Fruit fly (Drosophila melanogaster): Measurements from ENCODE around the gene klu.
A peak's percentile ranks its signal among the peaks of the same experiment; 100 is the strongest.

klu gene

DNA sequence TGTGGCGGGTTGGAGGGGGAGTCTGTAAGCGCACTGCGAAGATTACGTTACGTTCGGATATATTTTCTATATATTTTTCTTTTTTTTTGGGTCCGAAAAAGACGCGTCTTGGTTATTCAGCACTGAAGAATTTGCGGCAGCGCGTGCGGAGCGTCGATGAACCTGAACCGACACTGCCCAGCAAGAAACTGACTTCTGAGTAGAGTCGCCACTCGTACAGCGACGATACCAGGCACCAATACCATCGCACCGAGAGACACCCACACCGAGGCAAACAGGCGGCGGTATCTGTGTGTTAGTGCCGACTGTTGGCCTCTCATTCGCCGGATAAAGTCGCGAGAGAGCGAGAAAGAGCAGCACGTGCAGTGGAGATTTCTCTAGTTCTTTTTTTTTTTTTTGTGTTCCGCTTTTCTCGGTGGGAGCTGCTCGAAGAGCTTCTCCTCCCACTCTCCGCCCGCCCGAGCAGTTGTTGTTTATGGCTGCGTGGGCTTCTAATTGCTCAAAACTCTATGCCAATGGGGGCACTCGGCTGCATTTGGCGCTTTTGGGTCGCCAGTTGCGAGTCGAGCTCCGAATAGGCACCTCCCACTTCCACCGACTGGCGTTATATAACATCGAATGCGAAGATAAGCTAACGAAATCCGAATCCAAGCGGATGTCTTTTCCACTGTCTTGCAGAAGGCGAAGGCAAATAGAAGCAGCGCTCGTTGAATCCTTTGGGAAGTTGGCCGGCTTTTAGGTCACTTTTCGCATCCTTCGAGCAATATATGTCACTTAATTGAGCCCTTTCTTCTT, at the start of gene klu:
klu (minus strand) TSS at position 189 of the 795 bp plus-strand sequence.
- TF ChIP-seq usp (GFP tag; optimal IDR thresholded peaks at IDR 0.05) (no peak), CG8478 (optimal IDR thresholded peaks at IDR 0.05) (peak; percentile 26), Dll (optimal IDR thresholded peaks at IDR 0.05) (peak; percentile 55)

DNA sequence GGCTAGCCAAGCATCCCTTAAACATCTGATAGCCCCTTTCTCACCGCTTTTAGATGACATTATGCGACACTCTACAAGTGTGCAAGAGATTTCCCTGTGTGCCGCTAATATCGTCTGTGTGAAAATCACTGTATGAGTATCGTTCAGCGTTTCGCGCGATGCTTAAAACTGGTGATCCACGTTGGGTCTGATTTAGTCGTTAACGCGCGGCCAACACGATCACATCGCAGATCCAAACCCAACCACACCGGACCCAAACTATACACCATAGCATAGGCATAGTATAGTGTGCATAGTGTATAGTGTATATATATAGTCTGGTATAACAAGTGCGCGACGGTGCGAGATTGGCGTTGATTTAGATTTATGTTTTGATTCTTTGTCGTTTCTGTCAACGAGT, 44.9 kb upstream of the klu start, which contains the start of gene CG7888:
CG7888 (plus strand) TSS at position 193 of the 400 bp plus-strand sequence.
- TF ChIP-seq psq (optimal IDR thresholded peaks at IDR 0.05), result no peak
- TF ChIP-seq pan (optimal IDR thresholded peaks at IDR 0.05), result no peak
- no peak for TF ChIP-seq EcR (GFP tag; optimal IDR thresholded peaks at IDR 0.05)
- TF ChIP-seq CG8478 (optimal IDR thresholded peaks at IDR 0.05), result no peak
- TF ChIP-seq Dll (optimal IDR thresholded peaks at IDR 0.05), result no peak
- no peak for TF ChIP-seq usp (GFP tag; optimal IDR thresholded peaks at IDR 0.05)

DNA sequence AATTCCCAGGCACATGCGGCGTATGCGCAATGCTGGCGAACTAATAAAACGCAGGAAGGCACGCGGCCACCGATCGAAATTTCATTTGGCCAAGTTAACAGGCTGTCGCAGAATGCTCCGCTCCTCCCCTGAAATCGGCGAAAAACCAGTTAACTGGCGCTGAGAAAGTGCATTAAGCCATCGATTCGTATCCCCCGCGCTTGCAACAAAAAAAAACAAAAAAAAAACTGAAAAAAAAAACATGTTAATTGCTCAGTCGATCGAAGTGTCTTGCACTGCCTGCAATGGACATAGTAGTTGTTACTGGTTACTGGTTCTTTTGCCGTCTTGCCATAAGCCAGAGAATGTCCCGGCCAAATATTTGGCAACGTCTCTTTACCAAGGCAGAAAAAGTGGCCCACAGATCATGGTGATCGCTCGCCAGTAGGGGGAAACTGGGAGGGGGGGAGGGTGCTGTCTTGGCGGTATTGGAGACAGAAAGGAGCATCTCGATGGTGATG, 43.8 kb upstream of the klu start:
- no peak for TF ChIP-seq psq (optimal IDR thresholded peaks at IDR 0.05)

DNA sequence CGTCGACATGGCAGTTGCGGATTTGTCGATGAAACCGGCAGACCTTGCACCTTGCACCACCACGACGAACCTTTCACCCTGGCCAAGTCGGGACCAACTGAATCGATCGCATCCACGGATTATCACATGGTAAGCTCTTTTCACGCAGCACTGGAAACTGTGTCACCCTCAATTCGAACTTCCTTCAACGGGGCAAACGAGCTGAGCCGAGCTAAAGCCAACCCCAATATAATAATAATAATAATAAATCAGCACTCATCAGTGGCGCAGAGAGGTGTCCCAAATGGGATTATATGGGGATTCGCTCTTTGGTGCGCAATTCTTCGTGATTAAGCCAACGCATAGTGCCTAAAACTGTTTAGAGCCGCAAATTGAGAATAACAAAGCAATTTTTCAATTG, 42.3 kb upstream of the klu start, which contains the start of gene CG43693:
CG43693 (minus strand) TSS at position 101 of the 400 bp plus-strand sequence.
- TF ChIP-seq psq (optimal IDR thresholded peaks at IDR 0.05) (no peak), CG8478 (optimal IDR thresholded peaks at IDR 0.05) (no peak), EcR (GFP tag; optimal IDR thresholded peaks at IDR 0.05) (no peak), Dll (optimal IDR thresholded peaks at IDR 0.05) (no peak), usp (GFP tag; optimal IDR thresholded peaks at IDR 0.05) (no peak)

DNA sequence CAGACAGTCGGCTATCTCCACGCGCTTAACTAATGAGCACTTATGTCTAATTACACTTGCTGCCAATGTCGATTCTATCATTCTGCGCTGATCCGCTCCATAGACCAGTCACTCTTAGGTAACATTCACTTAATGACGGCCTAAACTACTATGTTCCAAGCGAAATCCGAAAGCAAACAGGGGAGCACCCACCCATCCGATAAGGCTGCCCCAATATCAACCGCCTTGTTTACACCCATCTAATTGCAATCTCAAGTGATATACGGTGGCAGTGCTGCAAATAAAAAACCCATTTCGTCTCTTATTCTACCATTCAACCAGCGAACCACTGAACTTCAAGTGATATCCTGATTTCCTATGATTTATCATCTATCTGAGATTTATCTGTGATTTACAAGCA, 40.4 kb upstream of the klu start:
- no peak for TF ChIP-seq EcR (GFP tag; optimal IDR thresholded peaks at IDR 0.05)
- no peak for TF ChIP-seq usp (GFP tag; optimal IDR thresholded peaks at IDR 0.05)
- no peak for TF ChIP-seq CG8478 (optimal IDR thresholded peaks at IDR 0.05)
- TF ChIP-seq psq (optimal IDR thresholded peaks at IDR 0.05), result no peak
- TF ChIP-seq pan (optimal IDR thresholded peaks at IDR 0.05), result no peak
- TF ChIP-seq Dll (optimal IDR thresholded peaks at IDR 0.05), result no peak

DNA sequence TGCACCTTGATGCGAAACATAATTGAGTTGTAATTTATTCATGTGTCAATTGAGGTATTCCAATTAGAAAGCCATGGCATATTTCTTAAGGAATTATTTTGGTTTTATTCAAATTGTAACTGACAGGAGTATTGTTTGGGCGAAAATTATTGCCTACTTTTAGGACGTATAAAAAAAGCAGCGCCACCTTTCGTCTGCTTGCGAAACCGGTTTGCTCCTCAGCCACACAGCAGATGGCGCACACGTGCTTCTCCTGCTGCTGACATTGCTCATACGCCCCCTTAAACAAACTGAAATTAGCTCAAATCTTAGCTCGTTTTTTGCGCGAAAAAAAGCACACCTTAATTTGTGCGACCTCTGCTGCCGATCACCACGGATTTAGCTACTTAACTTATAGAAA, 38.9 kb upstream of the klu start:
- TF ChIP-seq pan (optimal IDR thresholded peaks at IDR 0.05), result no peak
- no peak for TF ChIP-seq CG8478 (optimal IDR thresholded peaks at IDR 0.05)

DNA sequence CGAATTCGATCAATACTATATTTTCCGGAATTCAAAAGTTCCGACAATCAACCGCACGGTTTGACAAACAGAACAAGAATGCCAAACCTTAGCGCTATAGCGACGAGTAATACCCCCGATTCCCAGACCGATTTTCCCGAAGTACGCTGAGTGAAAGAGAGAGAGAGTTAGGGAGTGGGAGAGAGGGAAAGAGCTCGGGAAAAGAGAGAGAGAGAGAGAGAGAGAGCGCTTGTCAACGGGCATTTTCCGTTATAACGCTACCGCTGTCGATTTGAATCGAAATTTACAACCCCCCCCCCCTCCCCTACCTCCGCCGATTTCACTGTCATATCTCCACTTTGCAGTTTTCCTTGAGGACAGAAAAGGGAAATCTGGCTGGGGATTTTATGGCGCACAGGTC, 37.6 kb upstream of the klu start:
- no peak for TF ChIP-seq psq (optimal IDR thresholded peaks at IDR 0.05)
- no peak for TF ChIP-seq EcR (GFP tag; optimal IDR thresholded peaks at IDR 0.05)
- TF ChIP-seq Dll (optimal IDR thresholded peaks at IDR 0.05), result no peak
- TF ChIP-seq CG8478 (optimal IDR thresholded peaks at IDR 0.05), result no peak
- no peak for TF ChIP-seq pan (optimal IDR thresholded peaks at IDR 0.05)
- TF ChIP-seq usp (GFP tag; optimal IDR thresholded peaks at IDR 0.05), result no peak

DNA sequence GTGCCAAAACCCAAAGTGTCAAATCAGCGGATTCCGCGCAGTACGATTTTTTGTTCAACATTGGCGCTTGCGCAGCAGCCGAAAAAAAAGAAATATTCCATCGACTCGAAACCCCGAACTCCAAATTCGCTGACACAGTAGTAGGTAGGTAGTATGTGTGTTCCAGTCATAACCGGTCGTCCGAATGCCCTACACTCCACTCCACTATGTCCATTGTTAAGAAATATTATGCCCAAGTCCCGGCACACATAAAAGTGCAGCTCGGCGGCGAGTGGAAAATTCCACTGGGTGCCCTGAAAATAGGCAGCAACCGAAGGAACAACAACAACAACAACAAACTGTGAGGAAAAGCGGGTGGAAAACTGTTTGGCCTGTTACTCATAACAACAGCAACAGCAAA, 36.0 kb upstream of the klu start:
- TF ChIP-seq usp (GFP tag; optimal IDR thresholded peaks at IDR 0.05), result no peak
- no peak for TF ChIP-seq EcR (GFP tag; optimal IDR thresholded peaks at IDR 0.05)
- TF ChIP-seq CG8478 (optimal IDR thresholded peaks at IDR 0.05), result no peak
- TF ChIP-seq psq (optimal IDR thresholded peaks at IDR 0.05), result no peak
- no peak for TF ChIP-seq Dll (optimal IDR thresholded peaks at IDR 0.05)
- no peak for TF ChIP-seq pan (optimal IDR thresholded peaks at IDR 0.05)

DNA sequence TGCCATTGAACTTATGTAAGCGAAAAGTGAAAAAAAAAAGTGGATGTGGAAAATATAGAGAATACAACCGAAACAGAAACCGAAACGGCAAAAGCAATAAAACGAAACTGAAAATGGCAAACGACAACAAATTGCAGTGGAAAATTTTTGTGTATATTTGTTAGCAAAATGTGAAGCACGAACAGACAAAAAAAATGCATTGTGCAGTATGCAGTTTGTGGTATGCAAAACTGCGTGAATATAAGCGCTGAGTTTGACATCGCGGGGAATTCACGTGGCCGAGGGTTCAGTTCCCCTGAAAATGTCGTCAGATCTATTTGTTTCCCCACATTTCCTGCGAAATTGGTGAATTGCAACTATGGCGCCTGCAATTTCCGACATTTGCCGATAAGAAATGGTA, 34.7 kb upstream of the klu start:
- TF ChIP-seq usp (GFP tag; optimal IDR thresholded peaks at IDR 0.05) (no peak), pan (optimal IDR thresholded peaks at IDR 0.05) (no peak), Dll (optimal IDR thresholded peaks at IDR 0.05) (no peak), psq (optimal IDR thresholded peaks at IDR 0.05) (no peak), CG8478 (optimal IDR thresholded peaks at IDR 0.05) (no peak), EcR (GFP tag; optimal IDR thresholded peaks at IDR 0.05) (no peak)

DNA sequence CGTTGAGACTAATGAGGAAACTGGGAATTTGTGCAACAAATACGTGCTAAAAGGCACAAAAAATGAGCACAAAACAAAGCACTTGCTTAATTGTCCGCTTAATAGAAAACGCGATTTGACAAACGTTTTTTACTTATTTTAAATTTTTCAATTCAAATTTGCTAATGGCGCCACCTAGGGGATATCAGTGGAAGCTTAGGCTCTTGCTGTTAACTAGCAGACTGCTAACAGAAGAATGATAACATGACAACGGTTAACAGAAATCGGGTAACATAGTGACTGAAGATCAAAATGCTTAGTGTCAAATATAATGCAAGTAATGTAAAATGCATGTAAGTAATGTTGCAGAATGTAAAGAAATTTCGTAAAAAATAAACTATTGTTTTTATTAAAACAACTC, 32.2 kb upstream of the klu start:
- TF ChIP-seq EcR (GFP tag; optimal IDR thresholded peaks at IDR 0.05), result no peak
- TF ChIP-seq psq (optimal IDR thresholded peaks at IDR 0.05), result no peak
- TF ChIP-seq pan (optimal IDR thresholded peaks at IDR 0.05), result no peak
- TF ChIP-seq CG8478 (optimal IDR thresholded peaks at IDR 0.05), result no peak
- TF ChIP-seq Dll (optimal IDR thresholded peaks at IDR 0.05), result no peak
- no peak for TF ChIP-seq usp (GFP tag; optimal IDR thresholded peaks at IDR 0.05)

DNA sequence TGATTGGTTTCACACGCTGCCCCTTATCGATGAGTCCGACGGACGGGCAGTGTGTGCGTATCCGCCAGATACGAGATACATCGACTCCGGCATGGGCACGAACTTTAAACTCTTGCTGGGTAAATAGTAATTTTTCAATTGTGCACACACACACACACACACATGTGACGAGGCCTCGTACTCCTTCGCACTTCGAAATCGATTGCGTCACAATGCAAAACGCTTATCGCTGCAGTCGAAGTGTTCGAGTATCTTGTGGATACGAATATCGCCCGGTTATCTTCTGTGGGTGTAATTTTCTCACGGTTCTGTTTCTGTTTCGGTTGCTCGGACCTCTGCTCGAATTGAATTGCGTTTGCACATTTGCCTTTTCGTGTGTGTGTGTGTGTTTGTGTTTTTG, 26.1 kb upstream of the klu start:
- TF ChIP-seq usp (GFP tag; optimal IDR thresholded peaks at IDR 0.05), result no peak
- no peak for TF ChIP-seq EcR (GFP tag; optimal IDR thresholded peaks at IDR 0.05)
- TF ChIP-seq pan (optimal IDR thresholded peaks at IDR 0.05), result no peak
- no peak for TF ChIP-seq CG8478 (optimal IDR thresholded peaks at IDR 0.05)
- TF ChIP-seq psq (optimal IDR thresholded peaks at IDR 0.05), result no peak
- no peak for TF ChIP-seq Dll (optimal IDR thresholded peaks at IDR 0.05)

DNA sequence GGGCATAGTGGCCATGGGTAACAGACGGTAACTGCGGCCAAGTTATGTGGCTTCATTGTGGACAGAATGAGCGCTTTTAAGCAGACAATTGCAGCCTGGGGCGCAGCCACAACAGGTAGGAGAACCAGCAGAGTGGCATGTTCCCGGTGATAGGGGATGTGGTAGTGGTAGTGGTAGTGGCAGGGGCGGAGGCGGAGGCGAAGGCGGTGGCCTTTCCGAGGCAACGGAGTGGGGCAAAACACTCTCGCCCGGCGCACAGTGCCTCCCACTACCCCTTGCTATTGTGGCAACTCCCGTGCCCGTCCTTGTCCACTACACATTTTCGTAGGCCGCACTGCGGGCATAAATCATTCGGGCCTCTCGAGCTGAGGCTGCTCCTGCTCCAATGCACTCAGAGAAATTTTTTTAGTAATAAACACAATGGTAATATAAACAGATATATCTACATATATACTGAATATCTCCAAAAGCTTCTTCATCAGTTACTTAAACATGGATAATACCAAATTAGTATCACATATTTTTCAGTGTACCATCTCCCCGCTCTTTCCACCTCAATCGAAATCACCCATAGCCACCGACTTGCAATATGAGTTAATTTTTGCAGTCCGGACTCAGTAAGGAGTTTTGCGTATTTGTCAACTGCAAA, 24.5 kb upstream of the klu start:
- TF ChIP-seq psq (optimal IDR thresholded peaks at IDR 0.05) (no peak), usp (GFP tag; optimal IDR thresholded peaks at IDR 0.05) (no peak), Dll (optimal IDR thresholded peaks at IDR 0.05) (no peak)

DNA sequence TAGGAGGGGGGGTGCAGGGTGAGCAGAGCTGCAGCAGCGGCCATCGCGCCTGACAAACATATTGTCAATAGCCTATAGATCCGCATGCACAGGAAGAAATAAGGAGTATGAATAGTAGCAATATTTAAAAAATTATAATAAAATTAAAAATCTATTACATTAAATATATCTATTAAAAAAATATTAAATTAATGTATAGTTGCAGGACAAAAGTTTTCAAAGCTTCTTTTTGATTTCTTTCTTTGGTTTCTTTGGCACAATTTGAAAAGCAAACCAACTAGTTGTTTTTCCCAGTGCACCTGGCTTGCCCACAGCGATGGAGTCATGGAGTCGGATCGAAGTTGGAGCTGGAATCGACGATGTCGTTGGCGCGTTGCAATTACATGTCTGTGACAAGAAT, 22.8 kb upstream of the klu start:
- TF ChIP-seq Dll (optimal IDR thresholded peaks at IDR 0.05) (no peak), pan (optimal IDR thresholded peaks at IDR 0.05) (no peak)

Data from whole organism.